Worm (Caenorhabditis elegans) whole organism, L1 larva: Measurements from ENCODE around the gene F22F4.9.

Source experiments
- alr-1 ChIP-seq: fragments of 200-800 bp; sonication (Bioruptor generic); optimal IDR thresholded peaks from 2 replicates; lab custom pipeline; 2018; ENCODE audit warnings: borderline replicate concordance, mild to moderate bottlenecking, missing genetic modification characterization, missing compliant biosample characterization
- blmp-1 ChIP-seq: fragments of 150-350 bp; optimal IDR thresholded peaks from 2 replicates; lab custom pipeline; 2014; ENCODE audit warnings: missing biosample characterization, missing genetic modification characterization
- efl-1 ChIP-seq, 4 experiments: fragments of 150-350 bp; optimal IDR thresholded peaks in 3 of 4; peaks in 1 of 4; 1 replicate in 1 of 4; 2 replicates in 3 of 4; lab custom pipeline; 2014; ENCODE audit warnings: missing biosample characterization in 2 of 4, missing genetic modification characterization in 2 of 4, missing genetic modification reagents in 2 of 4
- fkh-10 ChIP-seq: sonication (generic microtip); optimal IDR thresholded peaks from 2 replicates; lab custom pipeline; 2017; ENCODE audit warnings: missing biosample characterization, missing genetic modification reagents, missing genetic modification characterization
- fos-1 ChIP-seq: fragments of 150-350 bp; optimal IDR thresholded peaks from 2 replicates; lab custom pipeline; 2014; ENCODE audit warnings: missing biosample characterization, missing genetic modification characterization
- nhr-77 ChIP-seq: fragments of 150-350 bp; optimal IDR thresholded peaks from 2 replicates; lab custom pipeline; 2014; ENCODE audit warnings: missing biosample characterization, missing genetic modification characterization
- snpc-4 ChIP-seq: fragments of 150-350 bp; optimal IDR thresholded peaks from 2 replicates; lab custom pipeline; 2014; ENCODE audit warnings: missing biosample characterization, missing genetic modification characterization
- sptf-1 ChIP-seq: fragments of 150-350 bp; optimal IDR thresholded peaks from 2 replicates; lab custom pipeline; 2014; ENCODE audit warnings: missing biosample characterization, missing genetic modification characterization
- tlp-1 ChIP-seq: fragments of 150-350 bp; optimal IDR thresholded peaks from 2 replicates; lab custom pipeline; 2014; ENCODE audit warnings: missing biosample characterization, missing genetic modification characterization
- unc-62 ChIP-seq: fragments of 150-350 bp; optimal IDR thresholded peaks from 2 replicates; lab custom pipeline; 2014; ENCODE audit warnings: missing biosample characterization, missing genetic modification reagents, missing genetic modification characterization

ce11 chrX:6039544-6039943 lies 40.2 kb upstream of the F22F4.9 start, which contains the start of gene hsp-25:
- TF ChIP-seq snpc-4 (tag; lab: Kevin White, UChicago): no peak
- TF ChIP-seq sptf-1: no peak
- no peak for TF ChIP-seq fkh-10 (GFP tag; lab: Kevin White, UChicago)
- no peak for TF ChIP-seq alr-1 (tag; lab: Kevin White, UChicago)
- no peak for TF ChIP-seq tlp-1 (tag; lab: Kevin White, UChicago)
- no peak for TF ChIP-seq unc-62 (GFP tag; lab: Kevin White, UChicago)
- no peak for TF ChIP-seq fos-1 (tag; lab: Kevin White, UChicago)
- no peak for TF ChIP-seq blmp-1
- no peak for TF ChIP-seq nhr-77
- TF ChIP-seq efl-1 (optimal IDR thresholded peaks at IDR 0.05; lab: Kevin White, UChicago): no peak
- TF ChIP-seq efl-1 (GFP tag; optimal IDR thresholded peaks at IDR 0.05 in 1 of 2; lab: Kevin White, UChicago): no peak
